Worm (Caenorhabditis elegans): ENCODE data around the gene tsn-1.

- no peak for TF ChIP-seq unc-39 (tag; optimal IDR thresholded peaks at IDR 0.05)
- no peak for TF ChIP-seq snpc-4 (tag; optimal IDR thresholded peaks at IDR 0.05)
- no peak for TF ChIP-seq ztf-11 (tag; optimal IDR thresholded peaks at IDR 0.05)
- TF ChIP-seq unc-55 (GFP tag; optimal IDR thresholded peaks at IDR 0.05): no peak
- TF ChIP-seq nhr-6 (tag; optimal IDR thresholded peaks at IDR 0.05): no peak
- no peak for TF ChIP-seq fos-1 (tag; optimal IDR thresholded peaks at IDR 0.05)
- TF ChIP-seq nhr-10 (tag; optimal IDR thresholded peaks at IDR 0.05): no peak
These were observed 3.5 kb downstream of the tsn-1 start, which contains the start of gene tag-151 for ce11 chrII:4710120-4710519.

Measured in whole organism, L2 larva.